Worm (Caenorhabditis elegans) whole organism, midembryonic: ENCODE results near the gene elks-1.
A peak's percentile ranks its signal among the peaks of the same experiment; 100 is the strongest.

Source experiments
- T22C8.4 ChIP-seq: fragments of 200-800 bp; sonication (Bioruptor generic); IDR thresholded peaks from 2 replicates; pipeline ENCODE4 v1.3.6; 2022; ENCODE audit warnings: missing genetic modification characterization, missing compliant biosample characterization
- cog-1 ChIP-seq: sonication (generic microtip); optimal IDR thresholded peaks from 2 replicates; lab custom pipeline; 2016; ENCODE audit warnings: missing genetic modification characterization, missing compliant biosample characterization
- flt-1 ChIP-seq: fragments of 200-800 bp; sonication (Bioruptor generic); IDR thresholded peaks from 2 replicates; pipeline ENCODE4 v1.3.6; 2022; ENCODE audit warnings: missing genetic modification characterization, missing compliant biosample characterization
- klf-2 ChIP-seq: fragments of 200-800 bp; sonication (Bioruptor generic); conservative IDR thresholded peaks from 2 replicates; pipeline ENCODE4 v1.3.6; 2022; ENCODE audit warnings: missing genetic modification reagents, missing genetic modification characterization, missing compliant biosample characterization
- med-1 ChIP-seq: sonication (generic microtip); optimal IDR thresholded peaks from 2 replicates; lab custom pipeline; 2017; ENCODE audit warnings: missing genetic modification characterization, mild to moderate bottlenecking, missing compliant biosample characterization, antibody characterized with exemption, missing genetic modification reagents; ENCODE audit not compliant: insufficient read depth
- ref-1 ChIP-seq: fragments of 200-800 bp; sonication (Bioruptor generic); conservative IDR thresholded peaks from 2 replicates; pipeline ENCODE4 v1.3.6; 2022; ENCODE audit warnings: missing genetic modification reagents, missing genetic modification characterization, missing compliant biosample characterization
- tab-1 ChIP-seq: fragments of 200-800 bp; sonication (Bioruptor generic); IDR thresholded peaks from 2 replicates; pipeline ENCODE4 v1.3.6; 2022; ENCODE audit warnings: missing genetic modification characterization, missing compliant biosample characterization
- ztf-23 ChIP-seq: fragments of 200-800 bp; sonication (Bioruptor generic); IDR thresholded peaks from 2 replicates; pipeline ENCODE4 v1.3.6; 2022; ENCODE audit warnings: missing genetic modification reagents, missing genetic modification characterization, missing compliant biosample characterization
- ztf-29 ChIP-seq: fragments of 200-800 bp; sonication (Bioruptor generic); IDR thresholded peaks from 2 replicates; pipeline ENCODE4 v1.3.6; 2022; ENCODE audit warnings: missing genetic modification reagents, missing genetic modification characterization, missing compliant biosample characterization

The elks-1 gene

ce11 chrIV:3384593-3384992 lies 34.8 kb upstream of the elks-1 start:
- TF ChIP-seq cog-1 (tag; lab: Kevin White, UChicago) = peak; percentile 62
- TF ChIP-seq med-1 (GFP tag; lab: Kevin White, UChicago) = no peak

- TF ChIP-seq tab-1 (GFP tag; lab: Robert Waterston, UW) (no peak), cog-1 (tag; lab: Kevin White, UChicago) (no peak), klf-2 (no peak), T22C8.4 (no peak), flt-1 (GFP tag; lab: Robert Waterston, UW) (no peak), med-1 (GFP tag; lab: Kevin White, UChicago) (no peak), ref-1 (GFP tag; lab: Robert Waterston, UW) (no peak), ztf-23 (GFP tag; lab: Robert Waterston, UW) (no peak), ztf-29 (GFP tag; lab: Robert Waterston, UW) (no peak)
Measured at ce11 chrIV:3384047-3384446, 34.2 kb upstream of the elks-1 start, which contains the start of gene B0546.4. TSS of gene B0546.4 (minus strand) at chrIV:3384147.

ce11 chrIV:3383203-3383602 lies 33.4 kb upstream of the elks-1 start:
- TF ChIP-seq ztf-29 (GFP tag; lab: Robert Waterston, UW) (no peak), tab-1 (GFP tag; lab: Robert Waterston, UW) (no peak), med-1 (GFP tag; lab: Kevin White, UChicago) (no peak), ref-1 (GFP tag; lab: Robert Waterston, UW) (no peak), klf-2 (no peak), cog-1 (tag; lab: Kevin White, UChicago) (no peak), flt-1 (GFP tag; lab: Robert Waterston, UW) (no peak), T22C8.4 (no peak), ztf-23 (GFP tag; lab: Robert Waterston, UW) (no peak)

- no peak for TF ChIP-seq tab-1 (GFP tag; lab: Robert Waterston, UW)
- TF ChIP-seq ztf-23 (GFP tag; lab: Robert Waterston, UW) = no peak
- no peak for TF ChIP-seq cog-1 (tag; lab: Kevin White, UChicago)
- TF ChIP-seq ztf-29 (GFP tag; lab: Robert Waterston, UW) = no peak
- TF ChIP-seq flt-1 (GFP tag; lab: Robert Waterston, UW) = no peak
- TF ChIP-seq med-1 (GFP tag; lab: Kevin White, UChicago) = no peak
- TF ChIP-seq ref-1 (GFP tag; lab: Robert Waterston, UW) = no peak
- TF ChIP-seq klf-2 = no peak
- no peak for TF ChIP-seq T22C8.4
Measured at ce11 chrIV:3382338-3382907, 32.6 kb upstream of the elks-1 start, which contains the start of gene B0546.3. TSS of gene B0546.3 (minus strand) at chrIV:3382841.

- TF ChIP-seq ztf-29 (GFP tag; lab: Robert Waterston, UW) = no peak
- TF ChIP-seq T22C8.4 = no peak
- TF ChIP-seq flt-1 (GFP tag; lab: Robert Waterston, UW) = no peak
- no peak for TF ChIP-seq med-1 (GFP tag; lab: Kevin White, UChicago)
- no peak for TF ChIP-seq tab-1 (GFP tag; lab: Robert Waterston, UW)
- TF ChIP-seq ref-1 (GFP tag; lab: Robert Waterston, UW) = no peak
Measured at ce11 chrIV:3378080-3378804, 28.4 kb upstream of the elks-1 start, which contains the start of gene otub-4. TSS of gene otub-4 (minus strand) at chrIV:3378130.

- TF ChIP-seq klf-2 (no peak), med-1 (GFP tag; lab: Kevin White, UChicago) (no peak), flt-1 (GFP tag; lab: Robert Waterston, UW) (no peak), T22C8.4 (no peak), ztf-29 (GFP tag; lab: Robert Waterston, UW) (no peak), ztf-23 (GFP tag; lab: Robert Waterston, UW) (no peak), cog-1 (tag; lab: Kevin White, UChicago) (no peak), tab-1 (GFP tag; lab: Robert Waterston, UW) (no peak), ref-1 (GFP tag; lab: Robert Waterston, UW) (no peak)
Measured at ce11 chrIV:3373370-3373769, 23.5 kb upstream of the elks-1 start.

- no peak for TF ChIP-seq ztf-29 (GFP tag; lab: Robert Waterston, UW)
- TF ChIP-seq ztf-23 (GFP tag; lab: Robert Waterston, UW) = no peak
- no peak for TF ChIP-seq med-1 (GFP tag; lab: Kevin White, UChicago)
- no peak for TF ChIP-seq tab-1 (GFP tag; lab: Robert Waterston, UW)
- no peak for TF ChIP-seq flt-1 (GFP tag; lab: Robert Waterston, UW)
Measured at ce11 chrIV:3368638-3369247, 18.9 kb upstream of the elks-1 start, which contains the start of gene vha-19. TSS of gene vha-19 (plus strand) at chrIV:3369197.

- no peak for TF ChIP-seq tab-1 (GFP tag; lab: Robert Waterston, UW)
- no peak for TF ChIP-seq ref-1 (GFP tag; lab: Robert Waterston, UW)
- TF ChIP-seq klf-2 = no peak
- no peak for TF ChIP-seq flt-1 (GFP tag; lab: Robert Waterston, UW)
- TF ChIP-seq med-1 (GFP tag; lab: Kevin White, UChicago) = no peak
- TF ChIP-seq ztf-23 (GFP tag; lab: Robert Waterston, UW) = no peak
- TF ChIP-seq T22C8.4 = no peak
- no peak for TF ChIP-seq ztf-29 (GFP tag; lab: Robert Waterston, UW)
- no peak for TF ChIP-seq cog-1 (tag; lab: Kevin White, UChicago)
Measured at ce11 chrIV:3363784-3364183, 14.0 kb upstream of the elks-1 start.

ce11 chrIV:3363221-3363620 lies 13.4 kb upstream of the elks-1 start, which contains the start of gene Y55H10A.2:
TSS of gene Y55H10A.2 (plus strand) at chrIV:3363521.
- TF ChIP-seq med-1 (GFP tag; lab: Kevin White, UChicago) = no peak
- no peak for TF ChIP-seq tab-1 (GFP tag; lab: Robert Waterston, UW)
- TF ChIP-seq T22C8.4 = no peak
- TF ChIP-seq ztf-29 (GFP tag; lab: Robert Waterston, UW) = no peak
- TF ChIP-seq flt-1 (GFP tag; lab: Robert Waterston, UW) = no peak
- no peak for TF ChIP-seq klf-2
- no peak for TF ChIP-seq cog-1 (tag; lab: Kevin White, UChicago)
- TF ChIP-seq ztf-23 (GFP tag; lab: Robert Waterston, UW) = no peak
- TF ChIP-seq ref-1 (GFP tag; lab: Robert Waterston, UW) = no peak
